Worm (Caenorhabditis elegans) whole organism, midembryonic: ENCODE measurements around the gene C32B5.15.

Experiments used
- T22C8.4 ChIP-seq: fragments of 200-800 bp; sonication (Bioruptor generic); IDR thresholded peaks from 2 replicates; pipeline ENCODE4 v1.3.6; 2022; ENCODE audit warnings: missing genetic modification characterization, missing compliant biosample characterization
- flt-1 ChIP-seq: fragments of 200-800 bp; sonication (Bioruptor generic); IDR thresholded peaks from 2 replicates; pipeline ENCODE4 v1.3.6; 2022; ENCODE audit warnings: missing genetic modification characterization, missing compliant biosample characterization
- klf-2 ChIP-seq: fragments of 200-800 bp; sonication (Bioruptor generic); conservative IDR thresholded peaks from 2 replicates; pipeline ENCODE4 v1.3.6; 2022; ENCODE audit warnings: missing genetic modification reagents, missing genetic modification characterization, missing compliant biosample characterization
- med-1 ChIP-seq: sonication (generic microtip); optimal IDR thresholded peaks from 2 replicates; lab custom pipeline; 2017; ENCODE audit warnings: missing genetic modification characterization, mild to moderate bottlenecking, missing compliant biosample characterization, antibody characterized with exemption, missing genetic modification reagents; ENCODE audit not compliant: insufficient read depth
- ref-1 ChIP-seq: fragments of 200-800 bp; sonication (Bioruptor generic); conservative IDR thresholded peaks from 2 replicates; pipeline ENCODE4 v1.3.6; 2022; ENCODE audit warnings: missing genetic modification reagents, missing genetic modification characterization, missing compliant biosample characterization

DNA sequence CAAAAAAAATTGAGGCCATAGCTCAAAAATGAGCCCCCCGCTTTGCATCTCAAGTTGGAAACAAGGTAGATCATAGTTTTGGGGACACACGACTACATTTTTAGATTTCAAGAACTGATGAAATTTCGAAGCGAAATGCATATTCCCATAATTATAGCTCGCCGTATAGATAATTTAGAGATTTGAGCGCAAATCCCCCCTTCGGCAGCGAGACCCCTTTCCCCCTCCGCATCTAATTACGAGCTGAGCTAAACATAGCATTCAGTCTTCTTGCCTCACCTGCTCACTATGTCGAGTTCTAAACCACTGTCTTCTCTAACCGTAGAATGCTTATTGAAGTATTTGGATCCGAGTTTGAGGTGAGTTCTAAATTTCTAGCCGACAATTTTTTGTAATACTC, 6.4 kb upstream of the C32B5.15 start, which contains the start of the genes fbxc-17 and fbxc-15:
- TF ChIP-seq T22C8.4 (GFP tag; lab: Robert Waterston, UW), result no peak
- no peak for TF ChIP-seq med-1
- TF ChIP-seq klf-2 (GFP tag; lab: Robert Waterston, UW), result no peak
- TF ChIP-seq ref-1 (GFP tag; lab: Robert Waterston, UW), result no peak
- TF ChIP-seq flt-1, result no peak
